Worm (Caenorhabditis elegans) whole organism, L2 larva: Measurements from ENCODE around the gene Y57G11B.2.

Experiments
- C34F6.9 ChIP-seq: fragments of 150-350 bp; optimal IDR thresholded peaks from 2 replicates; lab custom pipeline; 2014; ENCODE audit warnings: missing biosample characterization, missing genetic modification characterization
- F13H6.1 ChIP-seq: sonication (generic microtip); optimal IDR thresholded peaks from 2 replicates; lab custom pipeline; 2016; ENCODE audit warnings: missing genetic modification characterization, missing compliant biosample characterization
- R02D3.7 ChIP-seq: fragments of 150-350 bp; optimal IDR thresholded peaks from 2 replicates; lab custom pipeline; 2014; ENCODE audit warnings: missing biosample characterization, missing genetic modification characterization
- Y55F3AM.14 ChIP-seq: fragments of 200-800 bp; sonication (Bioruptor generic); optimal IDR thresholded peaks from 2 replicates; lab custom pipeline; 2018; ENCODE audit warnings: mild to moderate bottlenecking, missing genetic modification characterization, missing compliant biosample characterization
- ZK546.5 ChIP-seq: sonication (generic microtip); optimal IDR thresholded peaks from 2 replicates; lab custom pipeline; 2017; ENCODE audit warnings: missing biosample characterization, missing genetic modification characterization
- alr-1 ChIP-seq: fragments of 150-350 bp; optimal IDR thresholded peaks from 2 replicates; lab custom pipeline; 2014; ENCODE audit warnings: missing biosample characterization, missing genetic modification characterization
- aly-2 ChIP-seq: fragments of 150-350 bp; optimal IDR thresholded peaks from 2 replicates; lab custom pipeline; 2014; ENCODE audit warnings: missing biosample characterization, missing genetic modification characterization
- ama-1 ChIP-seq: fragments of 150-350 bp; optimal IDR thresholded peaks from 2 replicates; lab custom pipeline; 2018; ENCODE audit warnings: inconsistent platforms
- blmp-1 ChIP-seq: sonication (generic microtip); optimal IDR thresholded peaks from 2 replicates; lab custom pipeline; 2017; ENCODE audit warnings: missing genetic modification characterization, mild to moderate bottlenecking, missing compliant biosample characterization, antibody characterized with exemption, moderate library complexity; ENCODE audit not compliant: insufficient read depth
- ceh-16 ChIP-seq: fragments of 150-350 bp; optimal IDR thresholded peaks from 2 replicates; lab custom pipeline; 2014; ENCODE audit warnings: missing biosample characterization, missing genetic modification characterization
- ceh-82 ChIP-seq: fragments of 150-350 bp; optimal IDR thresholded peaks from 2 replicates; lab custom pipeline; 2014; ENCODE audit warnings: missing biosample characterization, missing genetic modification characterization
- crh-2 ChIP-seq: sonication (generic microtip); optimal IDR thresholded peaks from 2 replicates; lab custom pipeline; 2017; ENCODE audit warnings: missing biosample characterization, missing genetic modification characterization
- dmd-4 ChIP-seq: sonication (generic microtip); optimal IDR thresholded peaks from 2 replicates; lab custom pipeline; 2017; ENCODE audit warnings: missing biosample characterization, missing genetic modification characterization
- egl-27 ChIP-seq: sonication (generic microtip); optimal IDR thresholded peaks from 3 replicates; lab custom pipeline; 2017; ENCODE audit warnings: missing biosample characterization, missing genetic modification reagents, missing genetic modification characterization
- elt-1 ChIP-seq: fragments of 150-350 bp; optimal IDR thresholded peaks from 2 replicates; lab custom pipeline; 2014; ENCODE audit warnings: missing biosample characterization, missing genetic modification characterization
- elt-3 ChIP-seq: sonication (generic microtip); optimal IDR thresholded peaks from 2 replicates; lab custom pipeline; 2017; ENCODE audit warnings: missing biosample characterization, missing genetic modification characterization
- fos-1 ChIP-seq: fragments of 150-350 bp; optimal IDR thresholded peaks from 2 replicates; lab custom pipeline; 2014; ENCODE audit warnings: missing biosample characterization, missing genetic modification characterization
- gmeb-1 ChIP-seq: fragments of 150-350 bp; optimal IDR thresholded peaks from 2 replicates; lab custom pipeline; 2014; ENCODE audit warnings: missing biosample characterization, missing genetic modification characterization
- lin-11 ChIP-seq: fragments of 150-350 bp; sonication (generic microtip); optimal IDR thresholded peaks from 2 replicates; lab custom pipeline; 2014; ENCODE audit warnings: missing biosample characterization, missing genetic modification characterization, inconsistent platforms, mixed read lengths
- lin-13 ChIP-seq: fragments of 150-350 bp; optimal IDR thresholded peaks from 2 replicates; lab custom pipeline; 2014; ENCODE audit warnings: missing biosample characterization, missing genetic modification reagents, missing genetic modification characterization
- lin-39 ChIP-seq: fragments of 150-350 bp; optimal IDR thresholded peaks from 2 replicates; lab custom pipeline; 2014; ENCODE audit warnings: missing biosample characterization, missing genetic modification reagents, missing genetic modification characterization
- lsy-2 ChIP-seq, 2 experiments: fragments of 150-350 bp in 1 of 2; sonication (generic microtip) in 1 of 2; optimal IDR thresholded peaks; 2 replicates each; lab custom pipeline; 2014 to 2017; ENCODE audit warnings: missing biosample characterization in 2 of 2, missing genetic modification characterization in 2 of 2
- mab-5 ChIP-seq: fragments of 150-350 bp; optimal IDR thresholded peaks from 2 replicates; lab custom pipeline; 2014; ENCODE audit warnings: missing biosample characterization, missing genetic modification characterization
- mbf-1 ChIP-seq: sonication (generic microtip); optimal IDR thresholded peaks from 2 replicates; lab custom pipeline; 2017; ENCODE audit warnings: missing biosample characterization, missing genetic modification characterization
- mdl-1 ChIP-seq, 2 experiments: fragments of 150-350 bp in 1 of 2; sonication (generic microtip) in 1 of 2; optimal IDR thresholded peaks; 2 replicates each; lab custom pipeline; 2017; ENCODE audit warnings: missing biosample characterization in 2 of 2, missing genetic modification characterization in 2 of 2
- nhr-10 ChIP-seq: sonication (generic microtip); optimal IDR thresholded peaks from 2 replicates; lab custom pipeline; 2017; ENCODE audit warnings: missing biosample characterization, missing genetic modification characterization
- nhr-11 ChIP-seq: fragments of 150-350 bp; optimal IDR thresholded peaks from 2 replicates; lab custom pipeline; 2014; ENCODE audit warnings: missing biosample characterization, missing genetic modification characterization
- nhr-12 ChIP-seq: fragments of 150-350 bp; optimal IDR thresholded peaks from 2 replicates; lab custom pipeline; 2014; ENCODE audit warnings: missing biosample characterization, missing genetic modification characterization
- nhr-129 ChIP-seq: fragments of 150-350 bp; optimal IDR thresholded peaks from 2 replicates; lab custom pipeline; 2014; ENCODE audit warnings: missing biosample characterization, missing genetic modification characterization
- nhr-21 ChIP-seq: fragments of 150-350 bp; optimal IDR thresholded peaks from 2 replicates; lab custom pipeline; 2014; ENCODE audit warnings: missing biosample characterization, missing genetic modification characterization
- nhr-23 ChIP-seq: fragments of 150-350 bp; optimal IDR thresholded peaks from 2 replicates; lab custom pipeline; 2014; ENCODE audit warnings: missing biosample characterization, missing genetic modification reagents, missing genetic modification characterization
- nhr-237 ChIP-seq: fragments of 150-350 bp; optimal IDR thresholded peaks from 2 replicates; lab custom pipeline; 2014; ENCODE audit warnings: missing biosample characterization, missing genetic modification characterization
- nhr-25 ChIP-seq: fragments of 150-350 bp; sonication (generic microtip); optimal IDR thresholded peaks from 3 replicates; lab custom pipeline; 2014; ENCODE audit warnings: missing biosample characterization, missing genetic modification characterization
- nhr-6 ChIP-seq: fragments of 150-350 bp; optimal IDR thresholded peaks from 2 replicates; lab custom pipeline; 2014; ENCODE audit warnings: missing biosample characterization, missing genetic modification characterization
- nhr-77 ChIP-seq: fragments of 150-350 bp; optimal IDR thresholded peaks from 2 replicates; lab custom pipeline; 2014; ENCODE audit warnings: missing biosample characterization, missing genetic modification characterization
- peb-1 ChIP-seq: fragments of 150-350 bp; optimal IDR thresholded peaks from 2 replicates; lab custom pipeline; 2014; ENCODE audit warnings: missing biosample characterization, missing genetic modification characterization
- sem-4 ChIP-seq: fragments of 150-350 bp; optimal IDR thresholded peaks from 2 replicates; lab custom pipeline; 2014; ENCODE audit warnings: missing biosample characterization, missing genetic modification reagents, missing genetic modification characterization
- skn-1 ChIP-seq: sonication (generic microtip); optimal IDR thresholded peaks from 2 replicates; lab custom pipeline; 2017; ENCODE audit warnings: missing biosample characterization, missing genetic modification characterization
- sma-3 ChIP-seq: sonication (generic microtip); optimal IDR thresholded peaks from 2 replicates; lab custom pipeline; 2016; ENCODE audit warnings: missing genetic modification reagents, missing genetic modification characterization, missing compliant biosample characterization
- sma-9 ChIP-seq, 2 experiments: fragments of 150-350 bp in 1 of 2; sonication (generic microtip) in 1 of 2; optimal IDR thresholded peaks; 2 replicates each; lab custom pipeline; 2014 to 2016; ENCODE audit warnings: missing genetic modification characterization in 2 of 2, mild to moderate bottlenecking in 1 of 2, missing biosample characterization in 1 of 2, missing compliant biosample characterization in 1 of 2, missing genetic modification reagents in 1 of 2, moderate library complexity in 1 of 2
- snpc-4 ChIP-seq: fragments of 150-350 bp; optimal IDR thresholded peaks from 2 replicates; lab custom pipeline; 2014; ENCODE audit warnings: missing biosample characterization, missing genetic modification characterization
- unc-39 ChIP-seq: fragments of 150-350 bp; optimal IDR thresholded peaks from 2 replicates; lab custom pipeline; 2014; ENCODE audit warnings: missing biosample characterization, missing genetic modification characterization
- unc-55 ChIP-seq: fragments of 150-350 bp; sonication (generic microtip); optimal IDR thresholded peaks from 3 replicates; lab custom pipeline; 2014; ENCODE audit warnings: missing biosample characterization, missing genetic modification reagents, missing genetic modification characterization
- unc-62 ChIP-seq: fragments of 150-350 bp; optimal IDR thresholded peaks from 2 replicates; lab custom pipeline; 2014; ENCODE audit warnings: missing biosample characterization, missing genetic modification reagents, missing genetic modification characterization
- zag-1 ChIP-seq: fragments of 150-350 bp; optimal IDR thresholded peaks from 2 replicates; lab custom pipeline; 2014; ENCODE audit warnings: missing biosample characterization, missing genetic modification characterization
- ztf-1 ChIP-seq: fragments of 200-800 bp; sonication (Bioruptor generic); conservative IDR thresholded peaks from 2 replicates; pipeline ENCODE4 v1.3.6; 2022; ENCODE audit warnings: missing genetic modification characterization, missing compliant biosample characterization
- ztf-11 ChIP-seq: sonication (generic microtip); optimal IDR thresholded peaks from 2 replicates; lab custom pipeline; 2017; ENCODE audit warnings: missing biosample characterization, missing genetic modification characterization
- ztf-4 ChIP-seq: fragments of 150-350 bp; optimal IDR thresholded peaks from 2 replicates; lab custom pipeline; 2014; ENCODE audit warnings: missing biosample characterization, missing genetic modification characterization

The Y57G11B.2 gene

ce11 chrIV:14612547-14613329, 47.6 kb downstream of the Y57G11B.2 start (continued):
- no peak for TF ChIP-seq ceh-82 (tag; lab: Kevin White, UChicago)

DNA sequence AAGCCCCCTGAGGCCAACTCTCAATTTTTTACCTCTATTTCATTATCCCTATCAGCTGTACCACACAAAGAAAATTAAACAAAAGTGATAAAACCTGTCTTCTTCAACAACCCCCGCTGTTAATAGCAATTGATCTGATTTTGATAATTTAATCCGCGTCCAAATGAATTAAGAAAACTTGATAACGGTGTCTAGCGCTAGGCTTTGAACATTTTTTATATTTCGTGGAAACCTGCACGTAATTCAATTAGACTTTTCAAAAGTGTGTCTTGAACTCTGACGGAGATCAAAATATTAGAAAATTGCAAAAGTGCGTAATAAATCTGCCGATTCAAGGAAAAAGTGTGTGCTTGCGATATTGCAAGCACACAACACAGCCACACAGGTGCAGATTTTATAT, 48.2 kb downstream of the Y57G11B.2 start:
- peak; percentile 19 for TF ChIP-seq sma-9 (GFP tag; optimal IDR thresholded peaks at IDR 0.05; lab: Kevin White, UChicago)
- TF ChIP-seq sma-9 (tag; optimal IDR thresholded peaks at IDR 0.05; lab: Kevin White, UChicago), result no peak
- TF ChIP-seq mdl-1 (tag; optimal IDR thresholded peaks at IDR 0.05; lab: Kevin White, UChicago), result no peak
- TF ChIP-seq lsy-2 (tag; optimal IDR thresholded peaks at IDR 0.05; lab: Kevin White, UChicago), result peak in 1 of 2 experiments; percentile 21
- no peak for TF ChIP-seq nhr-237
- no peak for TF ChIP-seq ztf-4
- peak; percentile 79 for TF ChIP-seq nhr-21

DNA sequence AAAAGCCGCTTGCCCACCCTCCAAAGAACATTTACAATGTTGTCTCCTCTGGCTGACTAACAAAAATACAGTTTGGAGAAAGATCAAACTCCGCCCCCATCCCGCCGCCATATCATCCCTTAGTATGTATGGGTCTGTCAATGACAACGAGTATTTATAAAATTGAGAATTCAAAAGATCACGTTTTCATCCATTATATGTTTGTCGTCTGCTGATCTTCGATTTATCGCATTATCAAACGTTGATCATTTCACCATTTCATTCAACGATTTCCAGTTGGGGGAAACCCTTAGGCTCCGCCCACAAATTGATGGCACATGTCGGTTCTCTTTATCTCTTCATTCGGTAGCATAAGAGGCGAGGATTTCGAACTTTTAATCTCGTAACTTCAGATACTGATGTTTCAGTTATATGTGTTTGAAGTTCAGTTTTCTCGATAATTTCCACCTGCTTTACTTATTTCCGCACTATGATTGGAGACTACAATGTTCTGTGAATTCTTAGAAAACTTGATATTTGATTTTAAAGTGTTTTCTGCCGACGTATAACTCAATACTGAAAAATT, 49.1 kb downstream of the Y57G11B.2 start:
- TF ChIP-seq mbf-1 (tag; lab: Kevin White, UChicago) (no peak), mab-5 (tag; lab: Kevin White, UChicago) (no peak), lin-11 (tag; lab: Kevin White, UChicago) (no peak), R02D3.7 (tag; lab: Kevin White, UChicago) (no peak), sma-3 (GFP tag; lab: Kevin White, UChicago) (peak; percentile 81), nhr-12 (tag; lab: Kevin White, UChicago) (no peak), nhr-21 (peak; percentile 92), skn-1 (no peak), C34F6.9 (tag; lab: Kevin White, UChicago) (no peak), ZK546.5 (tag; lab: Kevin White, UChicago) (no peak), blmp-1 (tag; lab: Kevin White, UChicago) (peak; percentile 69), zag-1 (tag; lab: Kevin White, UChicago) (no peak), nhr-11 (tag; lab: Kevin White, UChicago) (no peak), nhr-77 (tag; lab: Kevin White, UChicago) (no peak), sma-9 (GFP tag; optimal IDR thresholded peaks at IDR 0.05; lab: Kevin White, UChicago) (peak; percentile 94), sma-9 (tag; optimal IDR thresholded peaks at IDR 0.05; lab: Kevin White, UChicago) (no peak), nhr-6 (peak; percentile 44), unc-55 (no peak), lin-13 (no peak), gmeb-1 (tag; lab: Kevin White, UChicago) (peak; percentile 34), ztf-1 (no peak), nhr-10 (no peak), snpc-4 (tag; lab: Kevin White, UChicago) (no peak), peb-1 (tag; lab: Kevin White, UChicago) (no peak), nhr-23 (tag; lab: Kevin White, UChicago) (no peak), unc-62 (GFP tag; lab: Kevin White, UChicago) (no peak), ztf-4 (peak; percentile 35), lsy-2 (tag; optimal IDR thresholded peaks at IDR 0.05; lab: Kevin White, UChicago) (peak in 1 of 2 experiments; percentile 34), Y55F3AM.14 (GFP tag; lab: Kevin White, UChicago) (peak; percentile 51), nhr-25 (tag; lab: Kevin White, UChicago) (peak; percentile 80), ceh-82 (tag; lab: Kevin White, UChicago) (no peak), ama-1 (no peak), mdl-1 (tag; optimal IDR thresholded peaks at IDR 0.05; lab: Kevin White, UChicago) (peak; percentile 31 to 32), ztf-11 (tag; lab: Kevin White, UChicago) (no peak), aly-2 (no peak), ceh-16 (tag; lab: Kevin White, UChicago) (no peak), nhr-129 (tag; lab: Kevin White, UChicago) (peak; percentile 75), lin-39 (tag; lab: Kevin White, UChicago) (no peak), unc-39 (no peak), crh-2 (peak; percentile 62), dmd-4 (no peak), sem-4 (tag; lab: Kevin White, UChicago) (no peak), fos-1 (tag; lab: Kevin White, UChicago) (peak; percentile 13), elt-3 (tag; lab: Kevin White, UChicago) (no peak), nhr-237 (no peak), egl-27 (tag; lab: Kevin White, UChicago) (no peak), alr-1 (no peak), F13H6.1 (tag; lab: Kevin White, UChicago) (no peak), elt-1 (no peak)
